Worm (Caenorhabditis elegans): ENCODE measurements around the gene acbp-5.

Gene acbp-5

DNA sequence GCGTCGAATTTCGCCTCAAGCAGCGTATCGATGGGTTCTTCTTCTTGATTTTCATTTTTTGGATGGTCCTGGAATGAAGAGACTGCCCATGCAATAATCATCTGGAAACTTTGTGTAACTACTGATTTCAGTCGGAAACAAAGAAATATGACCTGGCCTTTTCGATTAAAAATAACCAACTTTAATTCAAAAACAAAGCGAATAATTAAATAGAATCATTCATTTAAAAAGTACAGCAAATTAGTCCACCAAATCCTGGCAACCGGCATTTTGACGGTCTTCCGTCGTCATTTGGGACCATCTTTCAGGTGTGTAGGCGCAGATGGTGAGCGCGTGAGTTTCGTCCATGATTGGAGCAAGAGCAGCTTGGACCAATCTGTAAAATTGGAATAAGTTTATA is at the start of gene acbp-5:
acbp-5 (minus strand) TSS at position 101 of the 400 bp plus-strand sequence.
- TF ChIP-seq attf-3 (GFP tag; conservative IDR thresholded peaks at IDR 0.05) (no peak), F57A8.1 (GFP tag; optimal IDR thresholded peaks at IDR 0.05) (no peak), ceh-79 (tag; optimal IDR thresholded peaks at IDR 0.05) (no peak), nhr-120 (GFP tag; IDR thresholded peaks at IDR 0.05) (no peak), F23B12.7 (tag; optimal IDR thresholded peaks at IDR 0.05; ENCODE audit: insufficient read depth) (no peak)

ce11 chrIII:13687211-13687610 is 45.7 kb upstream of the acbp-5 start, which contains the start of gene cul-2:
TSS of gene cul-2 (plus strand) at chrIII:13687269.
- TF ChIP-seq T26A5.8 (tag; optimal IDR thresholded peaks at IDR 0.05) (no peak), let-607 (tag; optimal IDR thresholded peaks at IDR 0.05) (no peak), C17E4.6 (GFP tag; IDR thresholded peaks at IDR 0.05) (no peak), ceh-27 (GFP tag; optimal IDR thresholded peaks at IDR 0.05) (no peak), madf-8 (GFP tag; conservative IDR thresholded peaks at IDR 0.05) (no peak), repo-1 (tag; optimal IDR thresholded peaks at IDR 0.05) (no peak), let-526 (GFP tag; IDR thresholded peaks at IDR 0.05) (no peak), xnd-1 (tag; optimal IDR thresholded peaks at IDR 0.05) (no peak), Y67H2A.10 (GFP tag; conservative IDR thresholded peaks at IDR 0.05) (no peak), Y95B8A.8 (GFP tag; IDR thresholded peaks at IDR 0.05) (no peak), F57A8.1 (GFP tag; optimal IDR thresholded peaks at IDR 0.05) (no peak), hsf-1 (GFP tag; IDR thresholded peaks at IDR 0.05) (no peak), madf-3 (GFP tag; IDR thresholded peaks at IDR 0.05) (no peak), ceh-91 (GFP tag; IDR thresholded peaks at IDR 0.05) (no peak)

- TF ChIP-seq ztf-18 (tag; optimal IDR thresholded peaks at IDR 0.05): no peak
- no peak for TF ChIP-seq nhr-27 (tag; optimal IDR thresholded peaks at IDR 0.05)
- no peak for TF ChIP-seq Y56A3A.18 (GFP tag; IDR thresholded peaks at IDR 0.05)
- TF ChIP-seq ceh-91 (GFP tag; IDR thresholded peaks at IDR 0.05): no peak
- TF ChIP-seq Y79H2A.3 (GFP tag; conservative IDR thresholded peaks at IDR 0.05): no peak
- no peak for TF ChIP-seq mxl-1 (tag; optimal IDR thresholded peaks at IDR 0.05)
Observed at ce11 chrIII:13686309-13686708, 44.8 kb upstream of the acbp-5 start, which contains the start of gene dyf-2. TSS of gene dyf-2 (minus strand) at chrIII:13686445.

- TF ChIP-seq aptf-2 (GFP tag; conservative IDR thresholded peaks at IDR 0.05) (no peak), D2030.7 (GFP tag; IDR thresholded peaks at IDR 0.05) (no peak), T07F8.4 (tag; optimal IDR thresholded peaks at IDR 0.05) (no peak), Y56A3A.18 (GFP tag; IDR thresholded peaks at IDR 0.05) (no peak), ztf-28 (GFP tag; IDR thresholded peaks at IDR 0.05) (no peak), B0261.1 (tag; optimal IDR thresholded peaks at IDR 0.05) (no peak), snpc-4 (GFP tag; optimal IDR thresholded peaks at IDR 0.05) (no peak), snpc-4 (tag; optimal IDR thresholded peaks at IDR 0.05) (no peak), repo-1 (tag; optimal IDR thresholded peaks at IDR 0.05) (no peak), let-607 (tag; optimal IDR thresholded peaks at IDR 0.05) (no peak), athp-1 (tag; optimal IDR thresholded peaks at IDR 0.05) (no peak), ztf-18 (tag; optimal IDR thresholded peaks at IDR 0.05) (no peak), rpc-1 (optimal IDR thresholded peaks at IDR 0.05) (no peak), rpc-1 (tag; optimal IDR thresholded peaks at IDR 0.05) (no peak), tlf-1 (GFP tag; optimal IDR thresholded peaks at IDR 0.05) (no peak), mcd-1 (GFP tag; IDR thresholded peaks at IDR 0.05) (no peak), dox-1 (GFP tag; IDR thresholded peaks at IDR 0.05) (no peak), dpl-1 (GFP tag; optimal IDR thresholded peaks at IDR 0.05) (no peak), F22D6.2 (tag; optimal IDR thresholded peaks at IDR 0.05) (no peak)
Observed at ce11 chrIII:13684236-13684635, 42.7 kb upstream of the acbp-5 start.

Data from whole organism, young adult.